Worm (Caenorhabditis elegans) whole organism, mixed stage, embryonic: ENCODE data around the gene bus-8A.

Experiments used
- M03D4.4 ChIP-seq: sonication (generic microtip); optimal IDR thresholded peaks from 2 replicates; lab custom pipeline; 2017; ENCODE audit warnings: mild to moderate bottlenecking, missing genetic modification characterization, missing compliant biosample characterization
- bed-3 ChIP-seq: fragments of 200-800 bp; sonication (Bioruptor generic); optimal IDR thresholded peaks from 3 replicates; lab custom pipeline; 2018; ENCODE audit warnings: mild to moderate bottlenecking, missing genetic modification characterization, moderate library complexity, missing compliant biosample characterization
- blmp-1 ChIP-seq: fragments of 150-350 bp; optimal IDR thresholded peaks from 2 replicates; lab custom pipeline; 2014; ENCODE audit warnings: missing biosample characterization, missing genetic modification characterization
- ceh-83 ChIP-seq: fragments of 200-800 bp; sonication (Bioruptor generic); optimal IDR thresholded peaks from 2 replicates; lab custom pipeline; 2018; ENCODE audit warnings: mild to moderate bottlenecking, missing genetic modification characterization, missing compliant biosample characterization
- ces-1 ChIP-seq: fragments of 150-350 bp; optimal IDR thresholded peaks from 2 replicates; lab custom pipeline; 2014; ENCODE audit warnings: missing biosample characterization, missing genetic modification reagents, missing genetic modification characterization
- cnd-1 ChIP-seq: fragments of 200-800 bp; sonication (Bioruptor generic); optimal IDR thresholded peaks from 2 replicates; lab custom pipeline; 2018; ENCODE audit warnings: mild to moderate bottlenecking, missing genetic modification characterization, missing compliant biosample characterization
- drap-1 ChIP-seq: fragments of 200-800 bp; sonication (Bioruptor generic); optimal IDR thresholded peaks from 3 replicates; lab custom pipeline; 2018; ENCODE audit warnings: mild to moderate bottlenecking, missing genetic modification characterization, missing compliant biosample characterization
- elt-1 ChIP-seq: sonication (generic microtip); optimal IDR thresholded peaks from 2 replicates; lab custom pipeline; 2017; ENCODE audit warnings: missing genetic modification characterization, mild to moderate bottlenecking, missing compliant biosample characterization, antibody characterized with exemption, moderate library complexity, borderline replicate concordance; ENCODE audit not compliant: insufficient read depth
- elt-3 ChIP-seq: fragments of 150-350 bp; optimal IDR thresholded peaks from 2 replicates; lab custom pipeline; 2014; ENCODE audit warnings: missing biosample characterization, missing genetic modification characterization
- flh-1 ChIP-seq: fragments of 200-800 bp; sonication (Bioruptor generic); optimal IDR thresholded peaks from 2 replicates; lab custom pipeline; 2018; ENCODE audit warnings: mild to moderate bottlenecking, missing genetic modification characterization, moderate library complexity, missing compliant biosample characterization
- ham-2 ChIP-seq: fragments of 200-800 bp; sonication (Bioruptor generic); optimal IDR thresholded peaks from 2 replicates; lab custom pipeline; 2018; ENCODE audit warnings: mild to moderate bottlenecking, missing genetic modification characterization, missing compliant biosample characterization
- hlh-1 ChIP-seq: fragments of 150-350 bp; optimal IDR thresholded peaks from 2 replicates; lab custom pipeline; 2014; ENCODE audit warnings: missing biosample characterization, missing genetic modification reagents, missing genetic modification characterization
- lin-13 ChIP-seq: fragments of 150-350 bp; optimal IDR thresholded peaks from 2 replicates; lab custom pipeline; 2014; ENCODE audit warnings: missing biosample characterization, missing genetic modification characterization
- lin-32 ChIP-seq: fragments of 200-800 bp; sonication (Bioruptor generic); optimal IDR thresholded peaks from 2 replicates; lab custom pipeline; 2018; ENCODE audit warnings: mild to moderate bottlenecking, missing genetic modification characterization, missing compliant biosample characterization
- lsy-2 ChIP-seq: fragments of 150-350 bp; optimal IDR thresholded peaks from 2 replicates; lab custom pipeline; 2014; ENCODE audit warnings: missing biosample characterization, missing genetic modification characterization
- mep-1 ChIP-seq: fragments of 150-350 bp; optimal IDR thresholded peaks from 2 replicates; lab custom pipeline; 2017; ENCODE audit warnings: missing biosample characterization, missing genetic modification reagents, missing genetic modification characterization, inconsistent platforms
- mls-2 ChIP-seq: sonication (generic microtip); optimal IDR thresholded peaks from 2 replicates; lab custom pipeline; 2016; ENCODE audit warnings: mild to moderate bottlenecking, missing genetic modification characterization, moderate library complexity, missing compliant biosample characterization
- nhr-12 ChIP-seq: fragments of 150-350 bp; optimal IDR thresholded peaks from 2 replicates; lab custom pipeline; 2014; ENCODE audit warnings: missing biosample characterization, missing genetic modification characterization
- nhr-2 ChIP-seq: fragments of 150-350 bp; optimal IDR thresholded peaks from 2 replicates; lab custom pipeline; 2014; ENCODE audit warnings: missing biosample characterization, missing genetic modification characterization
- nhr-237 ChIP-seq: fragments of 150-350 bp; optimal IDR thresholded peaks from 2 replicates; lab custom pipeline; 2014; ENCODE audit warnings: missing biosample characterization, missing genetic modification characterization
- nhr-28 ChIP-seq: fragments of 150-350 bp; optimal IDR thresholded peaks from 2 replicates; lab custom pipeline; 2014; ENCODE audit warnings: missing biosample characterization, missing genetic modification characterization
- nhr-76 ChIP-seq: sonication (generic microtip); optimal IDR thresholded peaks from 2 replicates; lab custom pipeline; 2017; ENCODE audit warnings: missing biosample characterization, missing genetic modification characterization
- pha-4 ChIP-seq: fragments of 150-350 bp; optimal IDR thresholded peaks from 2 replicates; lab custom pipeline; 2018; ENCODE audit warnings: missing biosample characterization, missing genetic modification reagents, missing genetic modification characterization
- sem-2 ChIP-seq: fragments of 200-800 bp; sonication (Bioruptor generic); optimal IDR thresholded peaks from 2 replicates; lab custom pipeline; 2018; ENCODE audit warnings: mild to moderate bottlenecking, missing genetic modification characterization, missing compliant biosample characterization
- snpc-4 ChIP-seq: fragments of 150-350 bp; optimal IDR thresholded peaks from 2 replicates; lab custom pipeline; 2014; ENCODE audit warnings: missing biosample characterization, missing genetic modification characterization
- tbx-8 ChIP-seq: fragments of 200-800 bp; sonication (Bioruptor generic); optimal IDR thresholded peaks from 2 replicates; lab custom pipeline; 2018; ENCODE audit warnings: mild to moderate bottlenecking, missing genetic modification characterization, moderate library complexity, missing compliant biosample characterization
- unc-39 ChIP-seq: fragments of 150-350 bp; optimal IDR thresholded peaks from 2 replicates; lab custom pipeline; 2014; ENCODE audit warnings: missing biosample characterization, missing genetic modification characterization
- unc-62 ChIP-seq: fragments of 150-350 bp; optimal IDR thresholded peaks from 2 replicates; lab custom pipeline; 2014; ENCODE audit warnings: missing biosample characterization, missing genetic modification reagents, missing genetic modification characterization
- zip-8 ChIP-seq: fragments of 150-350 bp; optimal IDR thresholded peaks from 2 replicates; lab custom pipeline; 2014; ENCODE audit warnings: missing biosample characterization, missing genetic modification characterization
- ztf-11 ChIP-seq: fragments of 150-350 bp; optimal IDR thresholded peaks from 2 replicates; lab custom pipeline; 2014; ENCODE audit warnings: missing biosample characterization, missing genetic modification characterization

The bus-8A gene

ce11 chrX:5515459-5515858, 22.7 kb downstream of the bus-8A start:
- TF ChIP-seq ces-1 (GFP tag; lab: Kevin White, UChicago) (peak; percentile 92), ham-2 (GFP tag; lab: Kevin White, UChicago) (no peak)

ce11 chrX:5516365-5516764, 23.6 kb downstream of the bus-8A start:
- TF ChIP-seq snpc-4 (tag; lab: Kevin White, UChicago) (no peak), flh-1 (GFP tag; lab: Kevin White, UChicago) (no peak), mep-1 (no peak), elt-3 (no peak), M03D4.4 (tag; lab: Kevin White, UChicago) (no peak), lin-32 (GFP tag; lab: Kevin White, UChicago) (no peak), tbx-8 (GFP tag; lab: Kevin White, UChicago) (no peak), ceh-83 (GFP tag; lab: Kevin White, UChicago) (no peak), lin-13 (tag; lab: Kevin White, UChicago) (no peak), pha-4 (no peak), unc-39 (no peak), zip-8 (no peak), unc-62 (GFP tag; lab: Kevin White, UChicago) (no peak), ces-1 (GFP tag; lab: Kevin White, UChicago) (no peak), nhr-28 (tag; lab: Kevin White, UChicago) (no peak), nhr-12 (no peak), nhr-2 (tag; lab: Kevin White, UChicago) (no peak), sem-2 (GFP tag; lab: Kevin White, UChicago) (no peak)

- TF ChIP-seq blmp-1 (tag; lab: Kevin White, UChicago): no peak
- no peak for TF ChIP-seq drap-1 (GFP tag; lab: Kevin White, UChicago)
- no peak for TF ChIP-seq bed-3 (GFP tag; lab: Kevin White, UChicago)
- no peak for TF ChIP-seq nhr-2 (tag; lab: Kevin White, UChicago)
- TF ChIP-seq elt-3: no peak
- TF ChIP-seq tbx-8 (GFP tag; lab: Kevin White, UChicago): no peak
- TF ChIP-seq hlh-1 (tag; lab: Kevin White, UChicago): no peak
- no peak for TF ChIP-seq mep-1
- TF ChIP-seq flh-1 (GFP tag; lab: Kevin White, UChicago): no peak
- no peak for TF ChIP-seq nhr-237 (tag; lab: Kevin White, UChicago)
- no peak for TF ChIP-seq elt-1 (tag; lab: Kevin White, UChicago)
- no peak for TF ChIP-seq ceh-83 (GFP tag; lab: Kevin White, UChicago)
- TF ChIP-seq ztf-11 (tag; lab: Kevin White, UChicago): no peak
- no peak for TF ChIP-seq lin-32 (GFP tag; lab: Kevin White, UChicago)
- TF ChIP-seq, all 35 proteins: peak for 0
These were observed 24.3 kb downstream of the bus-8A start, which contains the start of gene T23F2.5 for ce11 chrX:5517063-5517462. Gene T23F2.5 (minus strand): TSS chrX:5517163.

ce11 chrX:5517844-5518243, 25.1 kb downstream of the bus-8A start:
- TF ChIP-seq lin-32 (GFP tag; lab: Kevin White, UChicago): no peak
- no peak for TF ChIP-seq lsy-2 (tag; lab: Kevin White, UChicago)
- TF ChIP-seq M03D4.4 (tag; lab: Kevin White, UChicago): no peak
- no peak for TF ChIP-seq elt-1 (tag; lab: Kevin White, UChicago)
- TF ChIP-seq flh-1 (GFP tag; lab: Kevin White, UChicago): no peak
- TF ChIP-seq mls-2 (tag; lab: Kevin White, UChicago): no peak
- TF ChIP-seq drap-1 (GFP tag; lab: Kevin White, UChicago): no peak
- no peak for TF ChIP-seq nhr-76
- TF ChIP-seq nhr-237 (tag; lab: Kevin White, UChicago): no peak
- TF ChIP-seq ztf-11 (tag; lab: Kevin White, UChicago): no peak
- no peak for TF ChIP-seq snpc-4 (tag; lab: Kevin White, UChicago)
- no peak for TF ChIP-seq nhr-2 (tag; lab: Kevin White, UChicago)
- TF ChIP-seq zip-8: no peak
- TF ChIP-seq blmp-1 (tag; lab: Kevin White, UChicago): no peak
- no peak for TF ChIP-seq nhr-28 (tag; lab: Kevin White, UChicago)

- peak; percentile 56 for TF ChIP-seq mls-2 (tag; lab: Kevin White, UChicago)
- peak; percentile 42 for TF ChIP-seq cnd-1 (tag; lab: Kevin White, UChicago)
- TF ChIP-seq nhr-2 (tag; lab: Kevin White, UChicago): peak; percentile 62
- no peak for TF ChIP-seq nhr-76
- no peak for TF ChIP-seq ceh-83 (GFP tag; lab: Kevin White, UChicago)
- TF ChIP-seq drap-1 (GFP tag; lab: Kevin White, UChicago): peak; percentile 2
These were observed 25.6 kb downstream of the bus-8A start for ce11 chrX:5518352-5518751.
